Fruit fly (Drosophila melanogaster) whole organism, embryonic: ENCODE results near the gene CG1622.
A peak's percentile ranks its signal among the peaks of the same experiment; 100 is the strongest.

Source experiments
- CG10366 ChIP-seq: fragments of 200-800 bp; sonication (Bioruptor generic); IDR thresholded peaks from 2 replicates; pipeline ENCODE4 v1.3.6; 2022; ENCODE audit warnings: missing biosample characterization, missing genetic modification characterization
- CG11695 ChIP-seq: fragments of 200-800 bp; sonication (Bioruptor generic); IDR thresholded peaks from 3 replicates; pipeline ENCODE4 v1.3.6; 2022; ENCODE audit warnings: missing biosample characterization, missing genetic modification characterization
- CG1233 ChIP-seq: fragments of 200-800 bp; sonication (Bioruptor generic); optimal IDR thresholded peaks from 4 replicates; lab custom pipeline; 2018; ENCODE audit warnings: missing biosample characterization, mild to moderate bottlenecking, missing genetic modification characterization
- CG12391 ChIP-seq: fragments of 200-800 bp; sonication (Bioruptor generic); optimal IDR thresholded peaks from 3 replicates; lab custom pipeline; 2018; ENCODE audit warnings: missing biosample characterization, mild to moderate bottlenecking, missing genetic modification characterization, moderate library complexity
- CG16863 ChIP-seq: fragments of 200-800 bp; sonication (Bioruptor generic); optimal IDR thresholded peaks from 3 replicates; lab custom pipeline; 2016; ENCODE audit warnings: missing biosample characterization, missing genetic modification characterization
- CG17328 ChIP-seq: fragments of 200-800 bp; sonication (Bioruptor generic); IDR thresholded peaks from 2 replicates; pipeline ENCODE4 v1.3.6; 2022; ENCODE audit warnings: missing biosample characterization, missing genetic modification characterization
- CG17361 ChIP-seq: fragments of 200-800 bp; sonication (Bioruptor generic); IDR thresholded peaks from 3 replicates; pipeline ENCODE4 v1.3.6; 2022; ENCODE audit warnings: missing biosample characterization, missing genetic modification characterization
- CG1792 ChIP-seq: fragments of 200-800 bp; sonication (Bioruptor generic); optimal IDR thresholded peaks from 2 replicates; lab custom pipeline; 2016; ENCODE audit warnings: missing biosample characterization, missing genetic modification characterization
- CG18262 ChIP-seq: fragments of 200-800 bp; optimal IDR thresholded peaks from 3 replicates; lab custom pipeline; 2019; ENCODE audit warnings: missing biosample characterization, mild to moderate bottlenecking, missing genetic modification characterization, moderate library complexity
- CG2889 ChIP-seq: fragments of 200-800 bp; sonication (Bioruptor generic); IDR thresholded peaks from 3 replicates; pipeline ENCODE4 v1.3.6; 2022; ENCODE audit warnings: missing biosample characterization, missing genetic modification characterization
- CG30403 ChIP-seq: fragments of 200-800 bp; sonication (Bioruptor generic); optimal IDR thresholded peaks from 3 replicates; lab custom pipeline; 2016; ENCODE audit warnings: missing biosample characterization, missing genetic modification characterization
- CG31441 ChIP-seq: fragments of 200-800 bp; sonication (Bioruptor generic); IDR thresholded peaks from 2 replicates; pipeline ENCODE4 v1.3.6; 2022; ENCODE audit warnings: missing biosample characterization, missing genetic modification characterization
- CG32772 ChIP-seq: fragments of 200-800 bp; sonication (Bioruptor generic); IDR thresholded peaks from 2 replicates; pipeline ENCODE4 v1.3.6; 2022; ENCODE audit warnings: missing biosample characterization, missing genetic modification characterization
- CG4730 ChIP-seq: fragments of 200-800 bp; sonication (Bioruptor generic); IDR thresholded peaks from 2 replicates; pipeline ENCODE4 v1.3.6; 2022; ENCODE audit warnings: missing biosample characterization, missing genetic modification characterization
- CG5245 ChIP-seq: fragments of 200-800 bp; sonication (Bioruptor generic); optimal IDR thresholded peaks from 3 replicates; lab custom pipeline; 2016; ENCODE audit warnings: missing biosample characterization, missing genetic modification characterization
- CG6175 ChIP-seq: fragments of 200-800 bp; sonication (Bioruptor generic); IDR thresholded peaks from 3 replicates; pipeline ENCODE4 v1.3.6; 2022; ENCODE audit warnings: missing biosample characterization, missing genetic modification characterization
- CG6854 ChIP-seq: fragments of 200-800 bp; sonication (Bioruptor generic); optimal IDR thresholded peaks from 3 replicates; lab custom pipeline; 2017; ENCODE audit warnings: missing biosample characterization, mild to moderate bottlenecking, missing genetic modification characterization
- CG7556 ChIP-seq: fragments of 200-800 bp; sonication (Bioruptor generic); optimal IDR thresholded peaks from 2 replicates; lab custom pipeline; 2017; ENCODE audit warnings: missing biosample characterization, mild to moderate bottlenecking, missing genetic modification characterization
- CG7963 ChIP-seq: fragments of 200-800 bp; sonication (Bioruptor generic); IDR thresholded peaks from 3 replicates; pipeline ENCODE4 v1.3.6; 2022; ENCODE audit warnings: missing biosample characterization, missing genetic modification characterization; ENCODE audit not compliant: partially characterized antibody
- CG8388 ChIP-seq: fragments of 200-800 bp; sonication (Bioruptor generic); optimal IDR thresholded peaks from 2 replicates; lab custom pipeline; 2019; ENCODE audit warnings: missing biosample characterization, mild to moderate bottlenecking, missing genetic modification characterization, moderate library complexity
- CG9797 ChIP-seq: fragments of 200-800 bp; sonication (Bioruptor generic); optimal IDR thresholded peaks from 3 replicates; lab custom pipeline; 2018; ENCODE audit warnings: missing biosample characterization, mild to moderate bottlenecking, missing genetic modification characterization
- D19B ChIP-seq: fragments of 200-800 bp; sonication (Bioruptor generic); optimal IDR thresholded peaks from 2 replicates; lab custom pipeline; 2017; ENCODE audit warnings: missing biosample characterization, mild to moderate bottlenecking, missing genetic modification characterization
- Dip2 ChIP-seq: fragments of 200-800 bp; sonication (Bioruptor generic); IDR thresholded peaks from 2 replicates; pipeline ENCODE4 v1.3.6; 2022; ENCODE audit warnings: missing biosample characterization, missing genetic modification characterization
- E2f2 ChIP-seq: fragments of 200-800 bp; sonication (Bioruptor generic); IDR thresholded peaks from 2 replicates; pipeline ENCODE4 v1.3.6; 2022; ENCODE audit warnings: missing biosample characterization, missing genetic modification characterization
- Eip74EF ChIP-seq, 2 experiments: fragments of 200-800 bp in 1 of 2; fragments of >200 bp in 1 of 2; sonication (Bioruptor generic) in 1 of 2; optimal IDR thresholded peaks; 2 replicates each; lab custom pipeline; 2017 to 2019; ENCODE audit warnings: missing biosample characterization in 2 of 2, missing genetic modification characterization in 2 of 2, mild to moderate bottlenecking in 1 of 2, moderate library complexity in 1 of 2
- Fer3 ChIP-seq: fragments of 200-800 bp; sonication (Bioruptor generic); optimal IDR thresholded peaks from 2 replicates; lab custom pipeline; 2018; ENCODE audit warnings: missing biosample characterization, mild to moderate bottlenecking, missing genetic modification characterization, moderate library complexity
- HLH3B ChIP-seq: fragments of 200-800 bp; sonication (Bioruptor generic); IDR thresholded peaks from 2 replicates; pipeline ENCODE4 v1.3.6; 2022; ENCODE audit warnings: missing biosample characterization, missing genetic modification characterization
- Jarid2 ChIP-seq: fragments of 200-800 bp; sonication (Bioruptor generic); optimal IDR thresholded peaks from 3 replicates; lab custom pipeline; 2017; ENCODE audit warnings: mild to moderate bottlenecking, missing biosample characterization, missing genetic modification reagents, missing genetic modification characterization
- Oli ChIP-seq: fragments of 200-800 bp; sonication (Bioruptor generic); optimal IDR thresholded peaks from 2 replicates; lab custom pipeline; 2018; ENCODE audit warnings: missing biosample characterization, mild to moderate bottlenecking, missing genetic modification characterization, moderate library complexity
- Sox102F ChIP-seq: fragments of 200-800 bp; sonication (Bioruptor generic); optimal IDR thresholded peaks from 2 replicates; lab custom pipeline; 2018; ENCODE audit warnings: missing biosample characterization, mild to moderate bottlenecking, missing genetic modification characterization, moderate library complexity
- amos ChIP-seq: fragments of 200-800 bp; sonication (Bioruptor generic); IDR thresholded peaks from 2 replicates; pipeline ENCODE4 v1.3.6; 2022; ENCODE audit warnings: missing biosample characterization, missing genetic modification characterization; ENCODE audit not compliant: partially characterized antibody
- chm ChIP-seq: fragments of 200-800 bp; sonication (Bioruptor generic); IDR thresholded peaks from 2 replicates; pipeline ENCODE4 v1.3.6; 2022; ENCODE audit warnings: missing biosample characterization, missing genetic modification characterization
- ci ChIP-seq: fragments of 200-800 bp; sonication (Bioruptor generic); IDR thresholded peaks from 3 replicates; pipeline ENCODE4 v1.3.6; 2022; ENCODE audit warnings: missing biosample characterization, missing genetic modification characterization
- da ChIP-seq: fragments of 200-800 bp; sonication (Bioruptor generic); optimal IDR thresholded peaks from 2 replicates; lab custom pipeline; 2016; ENCODE audit warnings: missing biosample characterization, missing genetic modification characterization
- dimm ChIP-seq: fragments of 200-800 bp; sonication (Bioruptor generic); IDR thresholded peaks from 2 replicates; pipeline ENCODE4 v1.3.6; 2022; ENCODE audit warnings: missing biosample characterization, missing genetic modification characterization
- dmrt11E ChIP-seq: fragments of 200-800 bp; sonication (Bioruptor generic); optimal IDR thresholded peaks from 3 replicates; lab custom pipeline; 2018; ENCODE audit warnings: missing biosample characterization, mild to moderate bottlenecking, missing genetic modification characterization, moderate library complexity
- dysf ChIP-seq: fragments of 200-800 bp; sonication (Bioruptor generic); IDR thresholded peaks from 3 replicates; pipeline ENCODE4 v1.3.6; 2022; ENCODE audit warnings: missing biosample characterization, missing genetic modification characterization
- ems ChIP-seq: fragments of 200-800 bp; sonication (Bioruptor generic); optimal IDR thresholded peaks from 3 replicates; lab custom pipeline; 2016; ENCODE audit warnings: missing biosample characterization, missing genetic modification characterization
- her ChIP-seq: fragments of 200-800 bp; sonication (Bioruptor generic); optimal IDR thresholded peaks from 2 replicates; lab custom pipeline; 2016; ENCODE audit warnings: missing biosample characterization, missing genetic modification characterization
- knrl ChIP-seq: fragments of 200-800 bp; sonication (Bioruptor generic); IDR thresholded peaks from 3 replicates; pipeline ENCODE4 v1.3.6; 2022; ENCODE audit warnings: missing biosample characterization, missing genetic modification characterization; ENCODE audit not compliant: partially characterized antibody
- otp ChIP-seq: fragments of 200-800 bp; sonication (Bioruptor generic); IDR thresholded peaks from 3 replicates; pipeline ENCODE4, ENCODE4 v1.3.6; 2022; ENCODE audit warnings: missing biosample characterization, missing genetic modification characterization
- pan ChIP-seq, 4 experiments: fragments of >200 bp in 3 of 4; fragments of 200-800 bp in 1 of 4; sonication (Bioruptor generic) in 1 of 4; optimal IDR thresholded peaks in 3 of 4; IDR thresholded peaks in 1 of 4; 2 replicates each; pipeline versions ENCODE4 v1.3.6 to Lab custom; 2017 to 2022; ENCODE audit warnings: missing biosample characterization in 2 of 4, missing genetic modification characterization in 2 of 4, mixed read lengths in 1 of 4
- phol ChIP-seq: fragments of 200-800 bp; sonication (Bioruptor generic); optimal IDR thresholded peaks from 3 replicates; lab custom pipeline; 2018; ENCODE audit warnings: missing biosample characterization, mild to moderate bottlenecking, missing genetic modification characterization, moderate library complexity
- sima ChIP-seq: fragments of 200-800 bp; sonication (Bioruptor generic); optimal IDR thresholded peaks from 2 replicates; lab custom pipeline; 2016; ENCODE audit warnings: missing biosample characterization, missing genetic modification characterization
- sisA ChIP-seq: fragments of 200-800 bp; sonication (Bioruptor generic); IDR thresholded peaks from 2 replicates; pipeline ENCODE4 v1.3.6; 2022; ENCODE audit warnings: missing biosample characterization, missing genetic modification characterization
- slbo ChIP-seq: fragments of 200-800 bp; sonication (Bioruptor generic); IDR thresholded peaks from 2 replicates; pipeline ENCODE4 v1.3.6; 2022; ENCODE audit warnings: missing biosample characterization, missing genetic modification characterization
- slp2 ChIP-seq: fragments of 200-800 bp; sonication (Bioruptor generic); optimal IDR thresholded peaks from 2 replicates; lab custom pipeline; 2016; ENCODE audit warnings: missing biosample characterization, missing genetic modification characterization
- unpg ChIP-seq: fragments of 200-800 bp; sonication (Bioruptor generic); optimal IDR thresholded peaks from 3 replicates; lab custom pipeline; 2018; ENCODE audit warnings: missing biosample characterization, mild to moderate bottlenecking, missing genetic modification characterization, moderate library complexity
- zfh2 ChIP-seq: fragments of 200-800 bp; sonication (Bioruptor generic); optimal IDR thresholded peaks from 2 replicates; lab custom pipeline; 2016; ENCODE audit warnings: missing biosample characterization, missing genetic modification characterization

Gene CG1622

dm6 chrX:13253062-13253724, 43.7 kb upstream of the CG1622 start (continued):
- TF ChIP-seq CG6854 (no peak), CG7556 (GFP tag; lab: Kevin White, UChicago) (peak; percentile 14), CG4730 (GFP tag; lab: Robert Waterston, UW) (peak; percentile 21; the same call in 1 of the 2 replicates), CG17361 (GFP tag; lab: Robert Waterston, UW) (peak; percentile 39; the same call in 2 of the 3 replicates), CG31441 (GFP tag; lab: Robert Waterston, UW) (peak; percentile 69; the same call in 1 of the 2 replicates), Fer3 (tag; lab: Kevin White, UChicago) (peak; percentile 2), CG11695 (GFP tag; lab: Robert Waterston, UW) (peak; percentile 57; the same call in 1 of the 3 replicates), Oli (tag; lab: Kevin White, UChicago) (peak; percentile 44), knrl (no peak), Jarid2 (GFP tag; lab: Kevin White, UChicago) (no peak), unpg (peak; percentile 31), chm (GFP tag; lab: Robert Waterston, UW) (peak; percentile 51; the same call in 1 of the 2 replicates), Eip74EF (GFP tag; optimal IDR thresholded peaks at IDR 0.05; lab: Kevin White, UChicago) (no peak), otp (GFP tag; lab: Robert Waterston, UW) (no peak), sisA (GFP tag; lab: Robert Waterston, UW) (peak; percentile 65), ci (peak; percentile 65), HLH3B (GFP tag; lab: Robert Waterston, UW) (peak; percentile 44), CG18262 (tag; lab: Kevin White, UChicago) (peak; percentile 53), CG10366 (GFP tag; lab: Robert Waterston, UW) (peak; percentile 40), CG1233 (GFP tag; lab: Kevin White, UChicago) (no peak), phol (peak; percentile 35), CG2889 (GFP tag; lab: Robert Waterston, UW) (peak; percentile 46; the same call in 1 of the 3 replicates), CG30403 (GFP tag; lab: Kevin White, UChicago) (peak; percentile 40), dysf (GFP tag; lab: Robert Waterston, UW) (peak; percentile 61), CG9797 (GFP tag; lab: Kevin White, UChicago) (no peak), CG17328 (peak; percentile 45), zfh2 (GFP tag; lab: Kevin White, UChicago) (peak; percentile 27), dimm (GFP tag; lab: Robert Waterston, UW) (no peak), CG1792 (peak; percentile 24), sima (no peak), ems (GFP tag; lab: Kevin White, UChicago) (peak; percentile 46), amos (no peak), D19B (GFP tag; lab: Kevin White, UChicago) (no peak), CG8388 (peak; percentile 36), dmrt11E (tag; lab: Kevin White, UChicago) (no peak), slbo (GFP tag; lab: Robert Waterston, UW) (peak; percentile 68), pan (optimal IDR thresholded peaks at IDR 0.05; lab: Kevin White, UChicago) (no peak), pan (GFP tag; optimal IDR thresholded peaks at IDR 0.05 in 1 of 2, IDR thresholded peaks at IDR 0.05 in 1 of 2) (peak in 1 of 2 experiments; percentile 66), her (GFP tag; lab: Kevin White, UChicago) (peak; percentile 27), CG16863 (GFP tag; lab: Kevin White, UChicago) (peak; percentile 37), CG6175 (GFP tag; lab: Robert Waterston, UW) (no peak), CG5245 (GFP tag; lab: Kevin White, UChicago) (peak; percentile 25), CG12391 (peak; percentile 40), Dip2 (GFP tag; lab: Robert Waterston, UW) (no peak), CG7963 (no peak), slp2 (peak; percentile 37), CG32772 (GFP tag; lab: Robert Waterston, UW) (0 out of 2 replicates have a peak, but pooled peaks have one; percentile 22), E2f2 (GFP tag; lab: Robert Waterston, UW) (0 out of 2 replicates have a peak, but pooled peaks have one; percentile 41), da (GFP tag; lab: Kevin White, UChicago) (peak; percentile 2), Sox102F (GFP tag; lab: Kevin White, UChicago) (peak; percentile 57)
